Fruit fly (Drosophila melanogaster) whole organism, adult: Measurements from ENCODE around the gene piwi.
A peak's percentile ranks its signal among the peaks of the same experiment; 100 is the strongest.

ENCODE experiments used
- CG11617 ChIP-seq: fragments of 200-800 bp; sonication (Bioruptor generic); optimal IDR thresholded peaks from 2 replicates; lab custom pipeline; 2017; ENCODE audit warnings: mild to moderate bottlenecking, missing biosample characterization, missing genetic modification reagents, missing genetic modification characterization
- CG12768 ChIP-seq: fragments of 200-800 bp; sonication (Bioruptor generic); optimal IDR thresholded peaks from 2 replicates; lab custom pipeline; 2017; ENCODE audit warnings: missing biosample characterization, missing genetic modification characterization, mild to moderate bottlenecking, moderate library complexity, missing genetic modification reagents
- CG14711 ChIP-seq: fragments of 200-800 bp; sonication (Bioruptor generic); optimal IDR thresholded peaks from 2 replicates; lab custom pipeline; 2018; ENCODE audit warnings: missing biosample characterization, mild to moderate bottlenecking, missing genetic modification characterization, moderate library complexity
- CG1620 ChIP-seq: fragments of 200-800 bp; sonication (Bioruptor generic); optimal IDR thresholded peaks from 2 replicates; lab custom pipeline; 2016; ENCODE audit warnings: missing biosample characterization, missing genetic modification characterization
- CG33017 ChIP-seq: fragments of 200-800 bp; sonication (Bioruptor generic); optimal IDR thresholded peaks from 2 replicates; lab custom pipeline; 2018; ENCODE audit warnings: missing biosample characterization, mild to moderate bottlenecking, missing genetic modification characterization, moderate library complexity
- CG5204 ChIP-seq: fragments of 200-800 bp; sonication (Bioruptor generic); optimal IDR thresholded peaks from 2 replicates; lab custom pipeline; 2016; ENCODE audit warnings: missing biosample characterization, missing genetic modification characterization
- CG7045 ChIP-seq: fragments of 200-800 bp; sonication (Bioruptor generic); optimal IDR thresholded peaks from 2 replicates; lab custom pipeline; 2017; ENCODE audit warnings: missing biosample characterization, mild to moderate bottlenecking, missing genetic modification characterization
- CG7101 ChIP-seq: fragments of 200-800 bp; sonication (Bioruptor generic); optimal IDR thresholded peaks from 2 replicates; lab custom pipeline; 2018; ENCODE audit warnings: missing biosample characterization, mild to moderate bottlenecking, missing genetic modification characterization, moderate library complexity
- Clk ChIP-seq: fragments of 200-800 bp; sonication (Bioruptor generic); optimal IDR thresholded peaks from 2 replicates; lab custom pipeline; 2017; ENCODE audit warnings: missing biosample characterization, missing genetic modification characterization
- Crg-1 ChIP-seq: fragments of 200-800 bp; sonication (Bioruptor generic); optimal IDR thresholded peaks from 2 replicates; lab custom pipeline; 2016; ENCODE audit warnings: missing biosample characterization, missing genetic modification characterization
- Hr96 ChIP-seq: fragments of 200-800 bp; sonication (Bioruptor generic); optimal IDR thresholded peaks from 2 replicates; lab custom pipeline; 2016; ENCODE audit warnings: missing biosample characterization, missing genetic modification characterization
- Mnt ChIP-seq: fragments of 200-800 bp; sonication (Bioruptor generic); optimal IDR thresholded peaks from 2 replicates; lab custom pipeline; 2016; ENCODE audit warnings: missing biosample characterization, mild to moderate bottlenecking, missing genetic modification characterization
- bab1 ChIP-seq: fragments of 200-800 bp; sonication (Bioruptor generic); optimal IDR thresholded peaks from 3 replicates; lab custom pipeline; 2019; ENCODE audit warnings: missing biosample characterization, mild to moderate bottlenecking, missing genetic modification characterization, moderate library complexity
- cic ChIP-seq: fragments of 200-800 bp; sonication (Bioruptor generic); optimal IDR thresholded peaks from 2 replicates; lab custom pipeline; 2017; ENCODE audit warnings: missing biosample characterization, mild to moderate bottlenecking, missing genetic modification characterization, moderate library complexity
- cnc ChIP-seq, 2 experiments: fragments of >200 bp; optimal IDR thresholded peaks; 2 replicates each; lab custom pipeline; 2017
- kay ChIP-seq: fragments of 200-800 bp; sonication (Bioruptor generic); peaks from one replicate; lab custom pipeline; 2016; ENCODE audit warnings: missing biosample characterization, missing genetic modification characterization, borderline replicate concordance
- ovo ChIP-seq: fragments of 200-800 bp; sonication (Bioruptor generic); optimal IDR thresholded peaks from 2 replicates; lab custom pipeline; 2016; ENCODE audit warnings: missing biosample characterization, missing genetic modification characterization
- pad ChIP-seq: fragments of 200-800 bp; sonication (Bioruptor generic); optimal IDR thresholded peaks from 3 replicates; lab custom pipeline; 2017; ENCODE audit warnings: missing biosample characterization, missing genetic modification characterization, mild to moderate bottlenecking, moderate library complexity, missing genetic modification reagents
- tj ChIP-seq: fragments of 200-800 bp; sonication (Bioruptor generic); optimal IDR thresholded peaks from 3 replicates; lab custom pipeline; 2017; ENCODE audit warnings: missing biosample characterization, mild to moderate bottlenecking, missing genetic modification characterization, moderate library complexity
- toe ChIP-seq: fragments of 200-800 bp; sonication (Bioruptor generic); optimal IDR thresholded peaks from 2 replicates; lab custom pipeline; 2016; ENCODE audit warnings: missing biosample characterization, missing genetic modification characterization

piwi gene

dm6 chr2L:10989162-10989561 is 1.9 kb upstream of the piwi start, which contains the start of gene TTLL4A:
TTLL4A (plus strand) TSS chr2L:10989401.
- TF ChIP-seq CG12768 (no peak), CG7045 (no peak), cic (GFP tag; lab: Kevin White, UChicago) (no peak), tj (GFP tag; lab: Kevin White, UChicago) (no peak), bab1 (GFP tag; lab: Kevin White, UChicago) (peak; percentile 50), cnc (optimal IDR thresholded peaks at IDR 0.05; lab: Kevin White, UChicago) (no peak), Crg-1 (GFP tag; lab: Kevin White, UChicago) (no peak), CG33017 (tag; lab: Kevin White, UChicago) (no peak), CG11617 (no peak), Mnt (peak; percentile 92), Hr96 (GFP tag; lab: Kevin White, UChicago) (no peak), CG5204 (no peak), pad (GFP tag; lab: Kevin White, UChicago) (peak; percentile 25), Clk (GFP tag; lab: Kevin White, UChicago) (no peak), CG14711 (tag; lab: Kevin White, UChicago) (peak; percentile 2), CG1620 (peak; percentile 32), ovo (GFP tag; lab: Kevin White, UChicago) (peak; percentile 39), CG7101 (tag; lab: Kevin White, UChicago) (no peak), toe (no peak), kay (GFP tag; lab: Kevin White, UChicago) (peak; percentile 38)

dm6 chr2L:10988026-10988425 is 806 bp upstream of the piwi start:
- no peak for TF ChIP-seq toe
- no peak for TF ChIP-seq CG33017 (tag; lab: Kevin White, UChicago)
- TF ChIP-seq pad (GFP tag; lab: Kevin White, UChicago) = no peak
- no peak for TF ChIP-seq cic (GFP tag; lab: Kevin White, UChicago)
- TF ChIP-seq tj (GFP tag; lab: Kevin White, UChicago) = no peak
- TF ChIP-seq CG1620 = no peak
- no peak for TF ChIP-seq CG7101 (tag; lab: Kevin White, UChicago)
- TF ChIP-seq CG14711 (tag; lab: Kevin White, UChicago) = no peak

- peak; percentile 35 for TF ChIP-seq bab1 (GFP tag; lab: Kevin White, UChicago)
- no peak for TF ChIP-seq CG12768
- no peak for TF ChIP-seq Hr96 (GFP tag; lab: Kevin White, UChicago)
Measured at dm6 chr2L:10986138-10986537, 1.1 kb downstream of the piwi start.

- TF ChIP-seq CG12768 (no peak), CG5204 (no peak), kay (GFP tag; lab: Kevin White, UChicago) (no peak), Mnt (no peak), cic (GFP tag; lab: Kevin White, UChicago) (peak; percentile 21), ovo (GFP tag; lab: Kevin White, UChicago) (no peak), CG33017 (tag; lab: Kevin White, UChicago) (no peak), bab1 (GFP tag; lab: Kevin White, UChicago) (peak; percentile 36), CG7101 (tag; lab: Kevin White, UChicago) (no peak), CG14711 (tag; lab: Kevin White, UChicago) (no peak), tj (GFP tag; lab: Kevin White, UChicago) (peak; percentile 33), CG1620 (no peak), CG7045 (no peak), CG11617 (no peak), Crg-1 (GFP tag; lab: Kevin White, UChicago) (no peak), cnc (optimal IDR thresholded peaks at IDR 0.05; lab: Kevin White, UChicago) (no peak), Clk (GFP tag; lab: Kevin White, UChicago) (no peak), Hr96 (GFP tag; lab: Kevin White, UChicago) (no peak), pad (GFP tag; lab: Kevin White, UChicago) (no peak)
Measured at dm6 chr2L:10976864-10977586, 10.2 kb downstream of the piwi start.

- no peak for TF ChIP-seq kay (GFP tag; lab: Kevin White, UChicago)
- no peak for TF ChIP-seq bab1 (GFP tag; lab: Kevin White, UChicago)
- TF ChIP-seq Crg-1 (GFP tag; lab: Kevin White, UChicago) = no peak
- TF ChIP-seq CG5204 = no peak
- no peak for TF ChIP-seq CG7101 (tag; lab: Kevin White, UChicago)
- no peak for TF ChIP-seq Hr96 (GFP tag; lab: Kevin White, UChicago)
- TF ChIP-seq CG11617 = no peak
Measured at dm6 chr2L:10976046-10976863, 11.0 kb downstream of the piwi start, which contains the start of the genes ATPsynG and SCAR. ATPsynG (minus strand) TSS chr2L:10976399. SCAR (plus strand) TSS chr2L:10976772.

- TF ChIP-seq tj (GFP tag; lab: Kevin White, UChicago) = no peak
Measured at dm6 chr2L:10975193-10975592, 12.0 kb downstream of the piwi start, which contains the start of gene abo. abo (minus strand) TSS chr2L:10975293.
